Fruit fly (Drosophila melanogaster): ENCODE results near the gene mbt.
A peak's percentile ranks its signal among the peaks of the same experiment; 100 is the strongest.

The mbt gene

dm6 chrX:16637594-16638485 lies 27.4 kb downstream of the mbt start, which contains the start of gene RpS19a:
Gene RpS19a (plus strand): TSS chrX:16637894.
- peak; percentile 89 for TF ChIP-seq CG17801 (GFP tag; optimal IDR thresholded peaks at IDR 0.05; ENCODE audit: partially characterized antibody)

DNA sequence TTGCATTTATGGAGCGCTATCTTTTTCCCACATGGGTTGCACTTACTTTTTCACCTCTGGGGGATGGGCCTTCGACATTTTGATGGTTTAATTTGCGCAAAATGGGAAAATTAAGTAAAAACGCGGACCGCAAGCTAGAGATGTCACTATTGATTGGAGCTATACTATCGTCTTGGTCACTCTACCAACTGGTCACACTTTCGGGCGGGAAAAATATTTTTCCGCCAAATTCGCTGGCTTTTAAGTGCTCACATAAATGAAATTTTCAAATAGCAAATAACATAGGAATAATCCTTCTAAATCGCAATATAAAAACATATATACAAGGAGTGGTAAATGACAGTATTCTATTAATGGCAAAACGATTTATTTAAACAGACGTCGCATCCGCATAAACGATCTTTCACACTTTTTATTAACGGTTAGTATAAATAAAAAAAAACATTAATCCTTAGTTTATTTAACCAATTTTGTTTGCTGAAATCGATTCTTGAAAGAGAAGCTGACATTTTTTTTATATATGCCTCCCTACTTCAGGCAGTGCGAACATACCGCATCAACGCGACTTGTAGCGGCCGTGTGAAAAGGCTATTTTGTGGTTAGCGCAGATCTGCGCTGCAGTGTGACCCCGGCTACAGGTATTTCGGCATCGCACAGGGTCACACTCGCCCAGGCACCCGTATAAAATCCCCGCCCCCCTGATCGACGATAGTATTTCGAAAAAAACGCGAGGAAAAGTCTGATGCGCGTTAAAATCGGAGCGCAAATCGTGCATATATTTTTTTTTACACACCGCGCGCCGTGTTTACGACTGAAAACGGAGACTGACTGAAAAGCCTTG lies 30.0 kb downstream of the mbt start, which contains the start of the genes SNRPG and mthl1:
Gene SNRPG (minus strand): TSS at position 160 of the 841 bp plus-strand sequence.
Gene mthl1 (plus strand): TSS at position 709 of the 841 bp plus-strand sequence.
- no peak for TF ChIP-seq CG17801 (GFP tag; optimal IDR thresholded peaks at IDR 0.05; ENCODE audit: partially characterized antibody)

dm6 chrX:16641101-16641420 lies 30.6 kb downstream of the mbt start:
- no peak for TF ChIP-seq CG17801 (GFP tag; optimal IDR thresholded peaks at IDR 0.05; ENCODE audit: partially characterized antibody)

dm6 chrX:16643363-16643946 lies 33.0 kb downstream of the mbt start:
- TF ChIP-seq CG17801 (GFP tag; optimal IDR thresholded peaks at IDR 0.05; ENCODE audit: partially characterized antibody) = no peak

dm6 chrX:16644535-16645131 lies 34.1 kb downstream of the mbt start:
- TF ChIP-seq CG17801 (GFP tag; optimal IDR thresholded peaks at IDR 0.05; ENCODE audit: partially characterized antibody) = no peak

DNA sequence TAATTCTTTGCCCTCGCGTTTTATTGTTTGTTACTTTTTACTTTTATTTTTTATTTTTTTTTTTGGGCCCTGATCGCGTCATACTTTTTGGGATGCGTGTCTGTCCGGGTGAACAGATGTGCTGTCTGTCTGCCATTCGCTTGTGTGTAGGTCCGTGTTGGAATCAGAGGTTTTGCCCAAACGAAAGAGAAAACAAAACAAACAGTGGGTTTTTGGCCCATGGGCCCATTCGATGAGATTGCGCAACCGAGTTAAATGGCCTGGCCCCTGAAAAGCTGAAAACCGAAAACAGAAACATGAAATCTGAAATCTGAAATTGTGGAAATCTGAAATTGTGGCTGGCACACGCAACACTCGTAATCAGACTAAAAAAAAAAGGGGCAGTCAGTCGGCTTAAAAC lies 35.0 kb downstream of the mbt start:
- TF ChIP-seq CG17801 (GFP tag; optimal IDR thresholded peaks at IDR 0.05; ENCODE audit: partially characterized antibody) = no peak

DNA sequence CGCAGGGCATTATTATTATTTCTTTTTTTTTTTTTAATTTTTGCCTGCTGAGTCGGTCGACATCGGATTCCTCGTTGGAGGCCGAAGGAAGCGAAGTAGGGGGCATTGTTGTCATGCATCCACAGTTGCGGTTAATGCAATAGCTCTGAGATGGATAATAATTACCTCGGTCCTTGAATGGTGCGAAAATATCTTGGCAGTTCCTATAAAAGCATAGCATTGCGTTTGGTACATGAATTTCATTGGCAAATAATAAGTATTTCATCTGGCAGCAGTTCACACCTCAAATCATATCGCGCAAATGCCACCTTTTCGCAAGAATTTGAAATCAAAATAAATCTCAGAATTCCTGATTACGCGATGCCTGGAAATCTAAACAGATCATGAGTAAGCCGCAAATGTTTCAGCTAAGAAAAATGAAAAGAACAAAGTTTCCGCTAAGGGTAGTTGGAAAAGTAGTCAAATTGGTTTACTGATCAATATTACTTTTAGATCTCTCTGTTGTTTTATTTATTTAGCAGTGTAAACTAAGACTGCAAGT lies 36.7 kb downstream of the mbt start:
- TF ChIP-seq CG17801 (GFP tag; optimal IDR thresholded peaks at IDR 0.05; ENCODE audit: partially characterized antibody) = no peak

- TF ChIP-seq CG17801 (GFP tag; optimal IDR thresholded peaks at IDR 0.05; ENCODE audit: partially characterized antibody) = no peak
These were observed 37.4 kb downstream of the mbt start for dm6 chrX:16647737-16648434.

DNA sequence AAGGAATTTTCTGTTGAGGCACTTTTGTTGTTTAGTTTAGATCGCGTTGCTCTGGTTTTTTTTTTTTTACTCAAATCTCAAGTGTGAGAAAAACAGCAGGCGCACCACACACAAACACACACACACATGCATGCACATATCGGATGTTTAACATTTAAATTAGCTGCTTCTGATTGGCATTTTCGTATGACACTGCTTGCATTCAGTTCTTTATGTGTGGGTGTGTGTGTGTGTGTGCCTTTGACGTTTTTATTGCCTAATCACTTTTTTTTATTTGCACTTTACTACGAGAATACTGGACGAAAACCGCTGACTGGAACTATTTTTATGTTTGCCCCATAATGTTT lies 37.9 kb downstream of the mbt start:
- no peak for TF ChIP-seq CG17801 (GFP tag; optimal IDR thresholded peaks at IDR 0.05; ENCODE audit: partially characterized antibody)

DNA sequence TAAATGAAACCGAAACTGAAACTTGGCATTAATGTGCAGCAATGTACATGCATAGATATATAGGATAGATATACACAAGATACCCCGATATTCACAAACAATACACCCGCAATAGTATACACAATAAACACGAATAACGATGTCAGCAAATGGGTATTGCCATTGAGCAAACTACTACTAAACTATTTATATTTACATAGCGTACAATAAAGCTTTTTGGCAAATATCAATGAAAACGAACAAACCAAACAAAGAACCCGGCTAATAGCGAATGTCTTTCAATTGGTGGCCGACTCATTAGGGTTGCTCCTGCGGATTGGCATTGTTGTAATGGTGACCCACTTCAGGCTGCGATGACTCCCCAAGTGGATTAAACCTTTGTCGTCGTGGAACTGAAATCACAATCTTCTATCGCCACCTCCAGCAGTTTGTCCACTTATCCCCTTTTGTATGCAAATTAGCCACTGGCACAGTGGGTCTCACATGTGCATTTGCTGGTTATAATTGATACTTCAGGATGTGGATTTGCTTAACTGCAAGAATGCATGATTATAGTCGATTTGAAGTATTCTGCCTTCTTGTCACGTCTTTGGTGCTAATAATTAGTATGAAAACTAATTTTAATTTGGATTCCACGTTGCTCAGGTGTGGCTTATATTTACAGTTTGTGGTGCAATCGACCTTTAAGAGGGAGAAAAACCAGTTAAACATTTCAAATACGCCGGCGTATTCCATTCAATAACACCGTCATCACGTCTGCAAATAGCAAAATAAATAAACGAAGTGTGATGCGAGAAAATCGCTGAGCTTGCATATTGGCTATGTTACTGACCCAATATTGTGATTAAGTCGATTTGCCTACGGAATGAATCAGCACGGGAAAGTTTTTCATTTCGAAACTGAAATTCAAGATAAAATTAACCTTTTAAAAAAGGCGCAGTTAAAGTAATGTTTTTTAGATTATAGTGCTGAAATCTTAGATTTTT lies 39.9 kb downstream of the mbt start:
- TF ChIP-seq CG17801 (GFP tag; optimal IDR thresholded peaks at IDR 0.05; ENCODE audit: partially characterized antibody) = no peak

dm6 chrX:16651098-16651497 lies 40.6 kb downstream of the mbt start, which contains the start of the genes CG32573 and CG42512:
Gene CG32573 (plus strand): TSS chrX:16651376.
Gene CG42512 (plus strand): TSS chrX:16651376.
- TF ChIP-seq CG17801 (GFP tag; optimal IDR thresholded peaks at IDR 0.05; ENCODE audit: partially characterized antibody) = no peak

- TF ChIP-seq CG17801 (GFP tag; optimal IDR thresholded peaks at IDR 0.05; ENCODE audit: partially characterized antibody) = no peak
These were observed 41.1 kb downstream of the mbt start for dm6 chrX:16651625-16652024.

DNA sequence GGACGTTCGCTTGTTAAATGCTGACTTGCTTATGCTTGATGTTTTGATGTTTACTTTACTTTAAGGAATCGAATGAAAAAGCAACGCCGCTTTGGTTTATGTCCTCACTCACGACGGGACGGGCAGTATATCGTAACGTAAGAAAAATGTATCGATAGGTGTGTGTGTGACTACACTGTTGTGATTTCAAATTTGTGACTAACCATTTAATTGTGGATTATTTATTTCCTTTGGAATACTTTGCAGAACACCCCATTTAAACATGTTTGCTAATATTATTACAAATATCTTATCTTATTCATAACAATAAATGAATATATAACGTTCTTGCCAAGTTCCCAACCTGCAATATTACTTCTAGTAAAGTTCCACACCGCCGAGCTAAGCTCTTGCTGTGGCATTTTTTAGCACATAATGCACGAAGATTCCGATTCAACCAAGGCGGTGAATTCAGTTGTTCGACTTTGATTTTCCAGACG lies 44.5 kb downstream of the mbt start, which contains the start of the genes Nemp and r:
Gene Nemp (minus strand): TSS at position 85 of the 479 bp plus-strand sequence.
Gene r (plus strand): TSS at position 429 of the 479 bp plus-strand sequence.
- TF ChIP-seq CG17801 (GFP tag; optimal IDR thresholded peaks at IDR 0.05; ENCODE audit: partially characterized antibody) = no peak

All from ovary, adult (tissue).